Worm (Caenorhabditis elegans) whole organism, late embryonic: ENCODE results near the gene Y54F10BM.6.

Source experiments
- Y22D7AL.16 ChIP-seq: sonication (generic microtip); optimal IDR thresholded peaks from 2 replicates; lab custom pipeline; 2016; ENCODE audit warnings: missing genetic modification characterization, missing compliant biosample characterization
- ceh-31 ChIP-seq: sonication (generic microtip); optimal IDR thresholded peaks from 2 replicates; lab custom pipeline; 2016; ENCODE audit warnings: missing genetic modification characterization, missing compliant biosample characterization
- elt-4 ChIP-seq: sonication (generic microtip); optimal IDR thresholded peaks from 2 replicates; lab custom pipeline; 2016; ENCODE audit warnings: missing genetic modification characterization, missing compliant biosample characterization
- hlh-30 ChIP-seq: sonication (generic microtip); optimal IDR thresholded peaks from 2 replicates; lab custom pipeline; 2017; ENCODE audit warnings: antibody characterized with exemption, missing genetic modification characterization, missing compliant biosample characterization; ENCODE audit not compliant: insufficient read depth
- sox-4 ChIP-seq: sonication (generic microtip); optimal IDR thresholded peaks from 2 replicates; lab custom pipeline; 2017; ENCODE audit warnings: mild to moderate bottlenecking, missing genetic modification characterization, inconsistent platforms, missing compliant biosample characterization
- tbx-7 ChIP-seq: sonication (generic microtip); optimal IDR thresholded peaks from 2 replicates; lab custom pipeline; 2016; ENCODE audit warnings: missing genotype, missing genetic modification characterization, missing compliant biosample characterization
- unc-55 ChIP-seq: sonication (generic microtip); optimal IDR thresholded peaks from 2 replicates; lab custom pipeline; 2017; ENCODE audit warnings: missing biosample characterization, missing genetic modification reagents, missing genetic modification characterization
- unc-86 ChIP-seq: sonication (generic microtip); optimal IDR thresholded peaks from 2 replicates; lab custom pipeline; 2016; ENCODE audit warnings: missing genetic modification characterization, missing compliant biosample characterization

ce11 chrIII:2243617-2244016 is 19.4 kb upstream of the Y54F10BM.6 start:
- TF ChIP-seq tbx-7 (tag; lab: Kevin White, UChicago) (no peak), unc-86 (tag; lab: Kevin White, UChicago) (no peak), ceh-31 (tag; lab: Kevin White, UChicago) (no peak), elt-4 (no peak), Y22D7AL.16 (tag; lab: Kevin White, UChicago) (no peak), hlh-30 (tag; lab: Kevin White, UChicago) (no peak), unc-55 (GFP tag; lab: Kevin White, UChicago) (no peak), sox-4 (tag; lab: Kevin White, UChicago) (no peak)
